Fruit fly (Drosophila melanogaster): ENCODE results near the gene CG9743.
A peak's percentile ranks its signal among the peaks of the same experiment; 100 is the strongest.

Gene CG9743

DNA sequence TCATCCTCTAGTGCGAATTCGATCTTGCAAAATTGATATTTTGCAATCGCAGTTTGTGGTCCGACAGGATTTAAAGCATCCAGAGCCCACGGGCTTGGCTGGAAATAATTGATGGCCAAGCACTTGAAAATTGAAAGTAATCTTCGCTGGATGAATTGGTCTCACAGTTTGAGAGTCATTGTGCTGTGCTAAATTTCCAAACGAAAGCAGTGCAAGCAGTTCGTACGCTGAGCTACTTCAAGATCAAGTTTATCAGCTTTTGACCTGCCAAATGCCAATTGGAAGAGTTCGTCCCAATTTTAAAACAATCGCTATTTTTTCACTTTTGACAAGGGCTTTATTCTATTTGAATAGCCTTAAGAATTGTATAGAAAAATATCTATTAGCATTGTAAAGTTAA lies 48.9 kb downstream of the CG9743 start (continued):
- TF ChIP-seq CG2202 (tag; optimal IDR thresholded peaks at IDR 0.05) (no peak), HmgD (GFP tag; optimal IDR thresholded peaks at IDR 0.05) (peak; percentile 3), CG6683 (GFP tag; optimal IDR thresholded peaks at IDR 0.05) (no peak), CG15269 (tag; optimal IDR thresholded peaks at IDR 0.05) (no peak), CG12104 (GFP tag; optimal IDR thresholded peaks at IDR 0.05) (no peak), Mad (GFP tag; optimal IDR thresholded peaks at IDR 0.05) (no peak), pho (GFP tag; optimal IDR thresholded peaks at IDR 0.05) (no peak), CG12942 (GFP tag; optimal IDR thresholded peaks at IDR 0.05) (no peak), hkb (optimal IDR thresholded peaks at IDR 0.05) (no peak), hkb (GFP tag; IDR thresholded peaks at IDR 0.05) (no peak), YL-1 (GFP tag; optimal IDR thresholded peaks at IDR 0.05) (no peak), CG43689 (GFP tag; IDR thresholded peaks at IDR 0.05) (no peak), dmrt11E (tag; optimal IDR thresholded peaks at IDR 0.05) (no peak), amos (GFP tag; IDR thresholded peaks at IDR 0.05; ENCODE audit: partially characterized antibody) (peak; percentile 18; the same call in 1 of the 2 replicates), pnt (GFP tag; optimal IDR thresholded peaks at IDR 0.05) (no peak), Hr78 (GFP tag; optimal IDR thresholded peaks at IDR 0.05) (peak in 1 of 2 experiments; percentile 17), twi (tag; optimal IDR thresholded peaks at IDR 0.05) (no peak), CG8281 (tag; optimal IDR thresholded peaks at IDR 0.05) (no peak), CG9609 (GFP tag; optimal IDR thresholded peaks at IDR 0.05) (no peak), CG11456 (GFP tag; IDR thresholded peaks at IDR 0.05) (no peak), CG10147 (GFP tag; optimal IDR thresholded peaks at IDR 0.05) (no peak), CG17568 (GFP tag; optimal IDR thresholded peaks at IDR 0.05) (no peak), lola (GFP tag; optimal IDR thresholded peaks at IDR 0.05) (no peak)

- TF ChIP-seq ci (GFP tag; IDR thresholded peaks at IDR 0.05) (0 out of 3 replicates have a peak, but pooled peaks have one; percentile 39), sob (GFP tag; IDR thresholded peaks at IDR 0.05) (0 out of 2 replicates have a peak, but pooled peaks have one; percentile 12), Drgx (GFP tag; IDR thresholded peaks at IDR 0.05) (peak; percentile 74), CG8765 (GFP tag; IDR thresholded peaks at IDR 0.05) (0 out of 2 replicates have a peak, but pooled peaks have one; percentile 15), CG4404 (GFP tag; IDR thresholded peaks at IDR 0.05) (0 out of 2 replicates have a peak, but pooled peaks have one; percentile 9), sisA (GFP tag; IDR thresholded peaks at IDR 0.05) (peak; percentile 8; the same call in 1 of the 2 replicates), CG32532 (GFP tag; IDR thresholded peaks at IDR 0.05) (peak; percentile 34; the same call in 1 of the 2 replicates), esg (GFP tag; conservative IDR thresholded peaks at IDR 0.05) (0 out of 2 replicates have a peak, but pooled peaks have one; percentile 5), CG17328 (GFP tag; IDR thresholded peaks at IDR 0.05) (peak; percentile 32; the same call in 1 of the 2 replicates), CG4328 (GFP tag; optimal IDR thresholded peaks at IDR 0.05) (no peak), row (GFP tag; IDR thresholded peaks at IDR 0.05) (peak; percentile 18; the same call in 1 of the 3 replicates), phol (tag; optimal IDR thresholded peaks at IDR 0.05) (no peak), nom (GFP tag; optimal IDR thresholded peaks at IDR 0.05) (peak; percentile 60), CG8359 (GFP tag; optimal IDR thresholded peaks at IDR 0.05; ENCODE audit: borderline replicate concordance) (no peak), CG8089 (GFP tag; optimal IDR thresholded peaks at IDR 0.05) (no peak), pita (GFP tag; optimal IDR thresholded peaks at IDR 0.05) (no peak), dmrt99B (tag; optimal IDR thresholded peaks at IDR 0.05) (no peak), PHDP (tag; optimal IDR thresholded peaks at IDR 0.05) (no peak), CG7357 (GFP tag; IDR thresholded peaks at IDR 0.05) (no peak), Sry-β (GFP tag; optimal IDR thresholded peaks at IDR 0.05) (no peak), slbo (GFP tag; IDR thresholded peaks at IDR 0.05) (peak; percentile 59), Dbx (GFP tag; IDR thresholded peaks at IDR 0.05) (0 out of 3 replicates have a peak, but pooled peaks have one; percentile 32), Xrp1 (GFP tag; IDR thresholded peaks at IDR 0.05) (0 out of 2 replicates have a peak, but pooled peaks have one; percentile 19), Med (GFP tag) (peak; percentile 15), prd (optimal IDR thresholded peaks at IDR 0.05) (no peak), prd (GFP tag; IDR thresholded peaks at IDR 0.05) (peak; percentile 32; the same call in 1 of the 3 replicates)
These were observed 51.3 kb downstream of the CG9743 start, which contains the start of gene CG15529 for dm6 chr3R:30151300-30152109. CG15529 (plus strand) TSS chr3R:30152059.

Data from whole organism, embryonic.